Worm (Caenorhabditis elegans): Measurements from ENCODE around the gene peli-1.

ce11 chrV:5730783-5731182, 25.2 kb downstream of the peli-1 start, which contains the start of gene K09H11.15:
- TF ChIP-seq lsy-2 (tag; optimal IDR thresholded peaks at IDR 0.05), result no peak
- no peak for TF ChIP-seq elt-1 (tag; optimal IDR thresholded peaks at IDR 0.05; ENCODE audit: borderline replicate concordance, insufficient read depth)
- no peak for TF ChIP-seq ces-1 (GFP tag; optimal IDR thresholded peaks at IDR 0.05)
- TF ChIP-seq sptf-1 (tag; optimal IDR thresholded peaks at IDR 0.05), result no peak
